Worm (Caenorhabditis elegans) whole organism, L3 larva: ENCODE data around the gene mpc-1.

ENCODE experiments used
- R02D3.7 ChIP-seq: fragments of 150-350 bp; optimal IDR thresholded peaks from 2 replicates; lab custom pipeline; 2014; ENCODE audit warnings: missing biosample characterization, missing genetic modification characterization
- ZK546.5 ChIP-seq: sonication (generic microtip); optimal IDR thresholded peaks from 2 replicates; lab custom pipeline; 2017; ENCODE audit warnings: missing biosample characterization, missing genetic modification characterization
- aly-2 ChIP-seq: fragments of 150-350 bp; optimal IDR thresholded peaks from 2 replicates; lab custom pipeline; 2014; ENCODE audit warnings: missing biosample characterization, missing genetic modification characterization
- ama-1 ChIP-seq: fragments of 150-350 bp; optimal IDR thresholded peaks from 2 replicates; lab custom pipeline; 2018
- ceh-16 ChIP-seq: sonication (generic microtip); optimal IDR thresholded peaks from 2 replicates; lab custom pipeline; 2017; ENCODE audit warnings: missing biosample characterization, missing genetic modification characterization
- ceh-28 ChIP-seq: fragments of 150-350 bp; optimal IDR thresholded peaks from 2 replicates; lab custom pipeline; 2014; ENCODE audit warnings: missing biosample characterization, missing genetic modification reagents, missing genetic modification characterization
- ceh-82 ChIP-seq: fragments of 150-350 bp; optimal IDR thresholded peaks from 2 replicates; lab custom pipeline; 2014; ENCODE audit warnings: missing biosample characterization, missing genetic modification characterization
- daf-12 ChIP-seq: fragments of 150-350 bp; optimal IDR thresholded peaks from 2 replicates; lab custom pipeline; 2014; ENCODE audit warnings: missing biosample characterization, missing genetic modification reagents, missing genetic modification characterization
- egl-27 ChIP-seq: sonication (generic microtip); optimal IDR thresholded peaks from 4 replicates; lab custom pipeline; 2017; ENCODE audit warnings: missing biosample characterization, missing genetic modification reagents, missing genetic modification characterization
- elt-1 ChIP-seq: fragments of 150-350 bp; optimal IDR thresholded peaks from 2 replicates; lab custom pipeline; 2014; ENCODE audit warnings: missing biosample characterization, missing genetic modification characterization
- elt-2 ChIP-seq: sonication (generic microtip); optimal IDR thresholded peaks from 2 replicates; lab custom pipeline; 2016; ENCODE audit warnings: missing genetic modification reagents, mild to moderate bottlenecking, missing genetic modification characterization, missing compliant biosample characterization
- eor-1 ChIP-seq, 2 experiments: fragments of 150-350 bp; optimal IDR thresholded peaks; 2 replicates each; lab custom pipeline; 2014 to 2018; ENCODE audit warnings: missing biosample characterization in 2 of 2, missing genetic modification characterization in 2 of 2
- fkh-10 ChIP-seq: sonication (generic microtip); optimal IDR thresholded peaks from 2 replicates; lab custom pipeline; 2017; ENCODE audit warnings: missing biosample characterization, missing genetic modification reagents, missing genetic modification characterization
- fkh-2 ChIP-seq: fragments of 150-350 bp; optimal IDR thresholded peaks from 2 replicates; lab custom pipeline; 2014; ENCODE audit warnings: missing biosample characterization, missing genetic modification reagents, missing genetic modification characterization
- fos-1 ChIP-seq: fragments of 150-350 bp; optimal IDR thresholded peaks from 2 replicates; lab custom pipeline; 2014; ENCODE audit warnings: missing biosample characterization, missing genetic modification characterization
- hmg-11 ChIP-seq: sonication (generic microtip); optimal IDR thresholded peaks from 2 replicates; lab custom pipeline; 2016; ENCODE audit warnings: missing genetic modification characterization, missing compliant biosample characterization
- jun-1 ChIP-seq: fragments of 150-350 bp; optimal IDR thresholded peaks from 2 replicates; lab custom pipeline; 2014; ENCODE audit warnings: missing biosample characterization, missing genetic modification reagents, missing genetic modification characterization
- lin-15B ChIP-seq: fragments of 150-350 bp; optimal IDR thresholded peaks from 2 replicates; lab custom pipeline; 2014; ENCODE audit warnings: missing biosample characterization, missing genetic modification characterization
- mdl-1 ChIP-seq: fragments of 150-350 bp; optimal IDR thresholded peaks from 2 replicates; lab custom pipeline; 2014; ENCODE audit warnings: missing biosample characterization, missing genetic modification characterization
- mml-1 ChIP-seq: fragments of 150-350 bp; sonication (generic microtip); optimal IDR thresholded peaks from 3 replicates; lab custom pipeline; 2014; ENCODE audit warnings: missing biosample characterization, missing genetic modification characterization
- nfya-1 ChIP-seq: sonication (generic microtip); optimal IDR thresholded peaks from 2 replicates; lab custom pipeline; 2017; ENCODE audit warnings: missing genetic modification characterization, mild to moderate bottlenecking, missing compliant biosample characterization, antibody characterized with exemption, moderate library complexity; ENCODE audit not compliant: insufficient read depth
- nhr-11 ChIP-seq: fragments of 150-350 bp; optimal IDR thresholded peaks from 2 replicates; lab custom pipeline; 2014; ENCODE audit warnings: missing biosample characterization, missing genetic modification characterization
- nhr-12 ChIP-seq: fragments of 150-350 bp; optimal IDR thresholded peaks from 2 replicates; lab custom pipeline; 2014; ENCODE audit warnings: missing biosample characterization, missing genetic modification characterization
- nhr-23 ChIP-seq: fragments of 150-350 bp; optimal IDR thresholded peaks from 2 replicates; lab custom pipeline; 2014; ENCODE audit warnings: missing biosample characterization, missing genetic modification reagents, missing genetic modification characterization
- nhr-237 ChIP-seq: fragments of 150-350 bp; optimal IDR thresholded peaks from 2 replicates; lab custom pipeline; 2014; ENCODE audit warnings: missing biosample characterization, missing genetic modification characterization
- nhr-25 ChIP-seq: sonication (generic microtip); optimal IDR thresholded peaks from 2 replicates; lab custom pipeline; 2017; ENCODE audit warnings: missing biosample characterization, missing genetic modification characterization
- nhr-28 ChIP-seq: fragments of 150-350 bp; optimal IDR thresholded peaks from 2 replicates; lab custom pipeline; 2014; ENCODE audit warnings: missing biosample characterization, missing genetic modification characterization
- nhr-43 ChIP-seq: sonication (generic microtip); optimal IDR thresholded peaks from 2 replicates; lab custom pipeline; 2016; ENCODE audit warnings: mild to moderate bottlenecking, missing genetic modification characterization, missing compliant biosample characterization; ENCODE audit not compliant: poor library complexity, severe bottlenecking
- nhr-67 ChIP-seq: fragments of 150-350 bp; optimal IDR thresholded peaks from 2 replicates; lab custom pipeline; 2014; ENCODE audit warnings: missing biosample characterization, missing genetic modification characterization
- nhr-76 ChIP-seq: fragments of 150-350 bp; sonication (generic microtip); optimal IDR thresholded peaks from 5 replicates; lab custom pipeline; 2014; ENCODE audit warnings: missing biosample characterization, missing genetic modification characterization
- nhr-77 ChIP-seq: fragments of 150-350 bp; optimal IDR thresholded peaks from 2 replicates; lab custom pipeline; 2014; ENCODE audit warnings: missing biosample characterization, missing genetic modification characterization
- pha-4 ChIP-seq: fragments of 150-350 bp; optimal IDR thresholded peaks from 2 replicates; lab custom pipeline; 2014; ENCODE audit warnings: missing biosample characterization, missing genetic modification reagents, missing genetic modification characterization
- pqm-1 ChIP-seq: fragments of 150-350 bp; optimal IDR thresholded peaks from 2 replicates; lab custom pipeline; 2017; ENCODE audit warnings: missing biosample characterization, missing genetic modification characterization, inconsistent platforms
- sea-2 ChIP-seq: fragments of 150-350 bp; sonication (generic microtip); optimal IDR thresholded peaks from 4 replicates; lab custom pipeline; 2014; ENCODE audit warnings: missing biosample characterization, missing genetic modification reagents, missing genetic modification characterization
- skn-1 ChIP-seq: fragments of 150-350 bp; optimal IDR thresholded peaks from 2 replicates; lab custom pipeline; 2014; ENCODE audit warnings: missing biosample characterization, missing genetic modification characterization
- snpc-4 ChIP-seq: fragments of 150-350 bp; optimal IDR thresholded peaks from 2 replicates; lab custom pipeline; 2014; ENCODE audit warnings: missing biosample characterization, missing genetic modification characterization
- tbx-2 ChIP-seq: sonication (generic microtip); optimal IDR thresholded peaks from 2 replicates; lab custom pipeline; 2016; ENCODE audit warnings: mild to moderate bottlenecking, missing genetic modification characterization, missing compliant biosample characterization
- unc-39 ChIP-seq: sonication (generic microtip); optimal IDR thresholded peaks from 4 replicates; lab custom pipeline; 2017; ENCODE audit warnings: missing biosample characterization, missing genetic modification characterization
- unc-62 ChIP-seq: fragments of 150-350 bp; sonication (generic microtip); optimal IDR thresholded peaks from 4 replicates; lab custom pipeline; 2014; ENCODE audit warnings: missing biosample characterization, missing genetic modification reagents, missing genetic modification characterization
- zag-1 ChIP-seq: fragments of 150-350 bp; optimal IDR thresholded peaks from 2 replicates; lab custom pipeline; 2014; ENCODE audit warnings: missing biosample characterization, missing genetic modification characterization
- ztf-11 ChIP-seq: fragments of 150-350 bp; optimal IDR thresholded peaks from 2 replicates; lab custom pipeline; 2014; ENCODE audit warnings: missing biosample characterization, missing genetic modification characterization

Gene mpc-1

ce11 chrIII:4419117-4419978 is 6.1 kb downstream of the mpc-1 start, which contains the start of the genes R07E5.7 and cku-80:
R07E5.7 (minus strand) TSS chrIII:4419167.
cku-80 (plus strand) TSS chrIII:4419848.
- TF ChIP-seq fos-1 = no peak
- TF ChIP-seq pqm-1 (tag; lab: Kevin White, UChicago) = no peak
- TF ChIP-seq hmg-11 (tag; lab: Kevin White, UChicago) = peak; percentile 50
- no peak for TF ChIP-seq unc-62
- TF ChIP-seq eor-1 (tag; optimal IDR thresholded peaks at IDR 0.05; lab: Kevin White, UChicago) = no peak
- TF ChIP-seq lin-15B (tag; lab: Kevin White, UChicago) = peak; percentile 75
- TF ChIP-seq tbx-2 = no peak
- TF ChIP-seq nhr-237 (tag; lab: Kevin White, UChicago) = no peak
- no peak for TF ChIP-seq elt-1
- no peak for TF ChIP-seq ceh-16 (tag; lab: Kevin White, UChicago)
- no peak for TF ChIP-seq mdl-1 (tag; lab: Kevin White, UChicago)
- peak; percentile 29 for TF ChIP-seq skn-1 (tag; lab: Kevin White, UChicago)
- no peak for TF ChIP-seq fkh-10 (GFP tag; lab: Kevin White, UChicago)
- TF ChIP-seq elt-2 = peak; percentile 50
- TF ChIP-seq ama-1 (lab: Kevin White, UChicago) = peak; percentile 17
- TF ChIP-seq nhr-43 (tag; lab: Kevin White, UChicago) = peak; percentile 28
- TF ChIP-seq unc-39 (tag; lab: Kevin White, UChicago) = no peak
- TF ChIP-seq nhr-76 (tag; lab: Kevin White, UChicago) = no peak
- peak; percentile 66 for TF ChIP-seq nhr-23
- TF ChIP-seq nhr-12 (tag; lab: Kevin White, UChicago) = no peak
- TF ChIP-seq pha-4 = peak; percentile 55
- TF ChIP-seq ceh-28 (tag; lab: Kevin White, UChicago) = no peak
- no peak for TF ChIP-seq ztf-11 (tag; lab: Kevin White, UChicago)
- peak; percentile 26 for TF ChIP-seq R02D3.7 (tag; lab: Kevin White, UChicago)
- no peak for TF ChIP-seq fkh-2 (tag; lab: Kevin White, UChicago)
- TF ChIP-seq ceh-82 (tag; lab: Kevin White, UChicago) = no peak
- peak; percentile 65 for TF ChIP-seq nfya-1 (tag; lab: Kevin White, UChicago)
- TF ChIP-seq nhr-11 = no peak
- TF ChIP-seq nhr-77 = no peak
- TF ChIP-seq nhr-67 (tag; lab: Kevin White, UChicago) = no peak
- no peak for TF ChIP-seq aly-2
- peak; percentile 15 for TF ChIP-seq nhr-25
- TF ChIP-seq ZK546.5 (tag; lab: Kevin White, UChicago) = no peak
- no peak for TF ChIP-seq nhr-28 (tag; lab: Kevin White, UChicago)
- TF ChIP-seq zag-1 (tag; lab: Kevin White, UChicago) = no peak
- TF ChIP-seq snpc-4 (tag; lab: Kevin White, UChicago) = peak; percentile 60
- TF ChIP-seq egl-27 (tag; lab: Kevin White, UChicago) = no peak
- TF ChIP-seq, all 47 proteins: peak for 12

- TF ChIP-seq nhr-43 (tag; lab: Kevin White, UChicago) (peak; percentile 3), snpc-4 (tag; lab: Kevin White, UChicago) (peak; percentile 90)
Measured at ce11 chrIII:4426711-4427218, 13.5 kb downstream of the mpc-1 start.

ce11 chrIII:4428797-4429196 is 15.5 kb downstream of the mpc-1 start:
- TF ChIP-seq snpc-4 (tag; lab: Kevin White, UChicago) (peak; percentile 23), hmg-11 (tag; lab: Kevin White, UChicago) (no peak), elt-2 (peak; percentile 20)

ce11 chrIII:4429402-4429801 is 16.1 kb downstream of the mpc-1 start, which contains the start of gene C28A5.6:
C28A5.6 (minus strand) TSS chrIII:4429502.
- TF ChIP-seq nhr-43 (tag; lab: Kevin White, UChicago) (no peak), mml-1 (tag; lab: Kevin White, UChicago) (no peak), lin-15B (tag; lab: Kevin White, UChicago) (no peak), snpc-4 (tag; lab: Kevin White, UChicago) (no peak), pha-4 (no peak), R02D3.7 (tag; lab: Kevin White, UChicago) (no peak), jun-1 (tag; lab: Kevin White, UChicago) (no peak), hmg-11 (tag; lab: Kevin White, UChicago) (no peak), daf-12 (no peak), fkh-10 (GFP tag; lab: Kevin White, UChicago) (no peak), unc-39 (tag; lab: Kevin White, UChicago) (no peak), tbx-2 (no peak), sea-2 (GFP tag; lab: Kevin White, UChicago) (no peak), nhr-28 (tag; lab: Kevin White, UChicago) (no peak)
- TF ChIP-seq, all 47 proteins: peak for 0
